Fruit fly (Drosophila melanogaster): ENCODE data around the gene CG11619.
A peak's percentile ranks its signal among the peaks of the same experiment; 100 is the strongest.

DNA sequence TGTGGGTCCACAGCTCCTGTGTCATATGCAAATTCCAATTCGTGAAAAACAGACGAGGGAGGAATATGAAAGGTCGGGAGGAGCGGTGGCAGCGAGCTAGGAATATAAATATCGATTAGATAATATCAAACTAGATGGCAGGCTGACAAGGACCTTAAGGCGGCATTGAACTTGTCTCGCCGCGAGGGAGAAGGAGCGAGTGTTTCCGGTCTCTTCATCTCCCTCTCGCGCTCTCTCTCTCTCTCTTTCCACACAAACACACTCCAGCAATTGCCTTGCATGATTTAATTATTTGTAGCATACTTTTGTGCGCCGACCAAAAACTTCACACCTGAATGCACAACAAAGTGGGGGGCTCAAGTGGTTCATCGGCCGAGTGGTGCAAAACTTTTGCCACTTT lies 41.2 kb downstream of the CG11619 start:
- TF ChIP-seq Dip2 (GFP tag; IDR thresholded peaks at IDR 0.05) (no peak), zfh1 (GFP tag; IDR thresholded peaks at IDR 0.05) (peak; percentile 48; the same call in 1 of the 3 replicates), inv (GFP tag; IDR thresholded peaks at IDR 0.05; ENCODE audit: partially characterized antibody) (no peak), Elba2 (GFP tag; optimal IDR thresholded peaks at IDR 0.05) (no peak), psq (GFP tag; optimal IDR thresholded peaks at IDR 0.05) (no peak), h (optimal IDR thresholded peaks at IDR 0.05) (no peak), Atf6 (GFP tag; IDR thresholded peaks at IDR 0.05) (no peak), MBD-R2 (GFP tag; IDR thresholded peaks at IDR 0.05) (no peak)
